Worm (Caenorhabditis elegans) whole organism, L4 larva: ENCODE measurements around the gene crm-1.

Source experiments
- F37D6.2 ChIP-seq: sonication (generic microtip); optimal IDR thresholded peaks from 2 replicates; lab custom pipeline; 2016; ENCODE audit warnings: mild to moderate bottlenecking, missing genetic modification characterization, missing compliant biosample characterization
- Y105C5A.15 ChIP-seq: fragments of 200-800 bp; sonication (Bioruptor generic); IDR thresholded peaks from 2 replicates; pipeline ENCODE4 v1.3.6; 2022; ENCODE audit warnings: missing genetic modification characterization, missing compliant biosample characterization
- ces-1 ChIP-seq: fragments of 150-350 bp; sonication (generic microtip); optimal IDR thresholded peaks from 4 replicates; lab custom pipeline; 2014; ENCODE audit warnings: missing biosample characterization, missing genetic modification reagents, missing genetic modification characterization
- dpl-1 ChIP-seq: fragments of 150-350 bp; optimal IDR thresholded peaks from 2 replicates; lab custom pipeline; 2014; ENCODE audit warnings: missing biosample characterization, missing genetic modification reagents, missing genetic modification characterization
- lim-7 ChIP-seq: fragments of 200-800 bp; sonication (Bioruptor generic); IDR thresholded peaks from 2 replicates; pipeline ENCODE4 v1.3.6; 2022; ENCODE audit warnings: missing genetic modification characterization, missing compliant biosample characterization
- lir-3 ChIP-seq: sonication (generic microtip); optimal IDR thresholded peaks from 2 replicates; lab custom pipeline; 2016; ENCODE audit warnings: mild to moderate bottlenecking, missing genetic modification characterization, missing compliant biosample characterization
- nhr-11 ChIP-seq: fragments of 150-350 bp; optimal IDR thresholded peaks from 2 replicates; lab custom pipeline; 2014; ENCODE audit warnings: missing biosample characterization, missing genetic modification characterization
- nhr-237 ChIP-seq: sonication (generic microtip); optimal IDR thresholded peaks from 2 replicates; lab custom pipeline; 2017; ENCODE audit warnings: missing biosample characterization, missing genetic modification characterization
- nhr-76 ChIP-seq: fragments of 150-350 bp; optimal IDR thresholded peaks from 2 replicates; lab custom pipeline; 2014; ENCODE audit warnings: missing biosample characterization, missing genetic modification characterization
- nhr-77 ChIP-seq: fragments of 150-350 bp; optimal IDR thresholded peaks from 2 replicates; lab custom pipeline; 2014; ENCODE audit warnings: missing biosample characterization, missing genetic modification characterization
- pha-4 ChIP-seq, 2 experiments: fragments of 150-350 bp in 1 of 2; fragments of 200-800 bp in 1 of 2; sonication (Bioruptor generic) in 1 of 2; IDR thresholded peaks in 1 of 2; optimal IDR thresholded peaks in 1 of 2; 2 replicates each; pipeline versions ENCODE4 v1.3.6 to Lab custom; 2014 to 2022; ENCODE audit warnings: missing genetic modification characterization in 2 of 2, missing genetic modification reagents in 2 of 2, missing biosample characterization in 1 of 2, missing compliant biosample characterization in 1 of 2
- unc-62 ChIP-seq, 3 experiments: fragments of 150-350 bp in 1 of 3; sonication (generic microtip); optimal IDR thresholded peaks in 2 of 3; peaks in 1 of 3; 1 replicate in 1 of 3; 2 replicates in 2 of 3; lab custom pipeline; 2014 to 2017; ENCODE audit warnings: missing biosample characterization in 3 of 3, missing genetic modification characterization in 3 of 3, missing genetic modification reagents in 3 of 3, missing genotype in 1 of 3
- ztf-11 ChIP-seq: fragments of 150-350 bp; optimal IDR thresholded peaks from 2 replicates; lab custom pipeline; 2014; ENCODE audit warnings: missing biosample characterization, missing genetic modification characterization

DNA sequence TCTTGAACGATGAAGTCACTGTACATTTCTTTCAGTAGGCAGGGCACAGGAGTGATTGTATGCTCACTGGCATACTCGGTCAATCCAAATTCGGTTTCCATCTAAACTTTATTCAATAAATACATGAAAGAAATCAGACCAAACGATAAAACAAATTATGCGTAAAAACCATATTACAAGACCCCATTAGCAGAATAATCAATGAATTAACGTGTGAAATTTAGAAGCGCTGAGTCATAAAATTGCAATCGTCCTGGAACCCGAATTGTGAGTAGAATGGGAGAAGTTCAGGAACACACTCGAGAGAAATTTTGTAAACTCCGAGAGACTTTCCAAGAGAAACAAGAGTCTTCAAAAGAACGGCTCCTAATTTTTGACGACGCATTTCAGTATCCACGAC is 12.5 kb downstream of the crm-1 start, which contains the start of gene B0024.11:
- TF ChIP-seq nhr-76 (no peak), nhr-11 (no peak), ces-1 (no peak), dpl-1 (no peak), pha-4 (GFP tag; IDR thresholded peaks at IDR 0.05; lab: Robert Waterston, UW) (no peak), pha-4 (tag; optimal IDR thresholded peaks at IDR 0.05; lab: Kevin White, UChicago) (no peak), lim-7 (GFP tag; lab: Robert Waterston, UW) (no peak), ztf-11 (tag; lab: Kevin White, UChicago) (no peak), unc-62 (GFP tag; optimal IDR thresholded peaks at IDR 0.05 in 1 of 2; lab: Kevin White, UChicago) (no peak), unc-62 (tag; optimal IDR thresholded peaks at IDR 0.05; lab: Kevin White, UChicago) (no peak), lir-3 (tag; lab: Kevin White, UChicago) (no peak), Y105C5A.15 (no peak), nhr-237 (tag; lab: Kevin White, UChicago) (no peak), F37D6.2 (tag; lab: Kevin White, UChicago) (no peak), nhr-77 (tag; lab: Kevin White, UChicago) (no peak)
